Fruit fly (Drosophila melanogaster): ENCODE results near the gene CG15550.

The CG15550 gene

DNA sequence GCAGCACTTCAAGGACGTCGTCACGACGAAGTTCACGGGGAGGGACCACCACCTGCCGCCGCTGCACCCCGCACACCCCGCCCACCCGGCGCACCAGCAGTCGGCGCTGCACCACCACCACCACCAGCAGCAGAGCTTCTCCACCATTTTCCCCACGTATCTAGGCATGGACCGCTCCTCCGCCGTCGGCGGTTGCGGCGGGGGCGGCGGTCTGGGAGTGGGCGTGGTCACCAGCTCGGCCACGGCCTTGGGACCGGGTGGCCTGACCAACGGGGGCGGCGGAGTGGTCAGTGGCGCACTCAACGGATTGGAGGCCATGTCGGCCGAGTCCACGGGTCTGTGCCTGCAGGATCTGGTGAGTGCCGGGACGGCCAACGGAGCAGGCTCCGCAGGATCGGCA lies 20.9 kb downstream of the CG15550 start:
- TF ChIP-seq ttk (optimal IDR thresholded peaks at IDR 0.05) (no peak), h (optimal IDR thresholded peaks at IDR 0.05) (no peak), insv (optimal IDR thresholded peaks at IDR 0.05) (no peak), Sin3A (optimal IDR thresholded peaks at IDR 0.05) (no peak), psq (optimal IDR thresholded peaks at IDR 0.05) (no peak), Myc (optimal IDR thresholded peaks at IDR 0.05) (no peak)

- no peak for TF ChIP-seq Myc (optimal IDR thresholded peaks at IDR 0.05)
- no peak for TF ChIP-seq ttk (optimal IDR thresholded peaks at IDR 0.05)
- TF ChIP-seq psq (optimal IDR thresholded peaks at IDR 0.05), result no peak
- TF ChIP-seq insv (optimal IDR thresholded peaks at IDR 0.05), result no peak
- TF ChIP-seq Sin3A (optimal IDR thresholded peaks at IDR 0.05), result no peak
- no peak for TF ChIP-seq h (optimal IDR thresholded peaks at IDR 0.05)
These were observed 21.7 kb downstream of the CG15550 start for dm6 chr3R:30915235-30915634.

dm6 chr3R:30913704-30914103 lies 23.2 kb downstream of the CG15550 start:
- TF ChIP-seq ttk (optimal IDR thresholded peaks at IDR 0.05) (no peak), insv (optimal IDR thresholded peaks at IDR 0.05) (no peak), h (optimal IDR thresholded peaks at IDR 0.05) (no peak), Myc (optimal IDR thresholded peaks at IDR 0.05) (no peak), psq (optimal IDR thresholded peaks at IDR 0.05) (no peak), Sin3A (optimal IDR thresholded peaks at IDR 0.05) (no peak)

DNA sequence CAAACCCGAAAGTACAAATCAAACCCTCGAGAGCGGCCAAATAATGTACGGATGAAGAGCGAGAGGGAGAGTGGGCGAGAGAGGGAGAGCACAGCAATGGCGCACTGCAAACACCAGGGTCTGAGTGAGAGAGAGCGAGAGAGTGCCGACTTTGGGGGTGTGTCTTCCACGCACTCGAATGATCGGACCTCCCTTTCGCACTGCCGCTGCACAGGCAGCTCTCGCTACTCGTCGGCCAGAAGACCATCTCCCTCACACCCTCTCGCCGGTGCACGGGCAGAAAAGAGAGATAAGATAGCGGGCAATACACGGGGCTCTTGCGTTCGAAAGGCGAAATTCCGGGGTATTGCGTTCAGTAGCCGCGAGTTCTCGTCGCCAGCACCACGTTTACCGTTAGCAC lies 24.5 kb downstream of the CG15550 start, which contains the start of gene Ptx1:
Gene Ptx1 (plus strand): TSS at position 353 of the 400 bp plus-strand sequence.
- TF ChIP-seq psq (optimal IDR thresholded peaks at IDR 0.05) (no peak), h (optimal IDR thresholded peaks at IDR 0.05) (no peak), Myc (optimal IDR thresholded peaks at IDR 0.05) (no peak)

DNA sequence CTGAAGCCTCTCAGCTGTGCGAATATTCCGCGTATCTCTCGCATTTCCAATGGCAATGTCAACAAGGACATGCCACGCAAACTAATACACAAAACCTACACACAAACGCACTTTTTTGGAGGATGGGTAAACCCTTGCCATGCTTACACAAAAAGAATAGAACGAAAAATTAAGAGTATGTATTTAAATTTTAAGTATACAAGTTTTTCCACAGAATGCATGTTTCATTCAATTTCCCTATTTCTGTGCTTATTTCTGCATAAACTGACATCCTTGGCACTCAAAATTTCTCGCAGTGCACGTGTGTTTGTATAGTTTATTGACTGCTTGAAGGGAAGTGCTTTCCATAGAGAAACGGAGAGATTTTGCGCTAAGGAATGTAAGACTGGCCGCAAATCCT lies 27.1 kb downstream of the CG15550 start:
- TF ChIP-seq h (optimal IDR thresholded peaks at IDR 0.05) (no peak), insv (optimal IDR thresholded peaks at IDR 0.05) (no peak), Sin3A (optimal IDR thresholded peaks at IDR 0.05) (no peak), ttk (optimal IDR thresholded peaks at IDR 0.05) (no peak), Myc (optimal IDR thresholded peaks at IDR 0.05) (no peak), psq (optimal IDR thresholded peaks at IDR 0.05) (no peak)

DNA sequence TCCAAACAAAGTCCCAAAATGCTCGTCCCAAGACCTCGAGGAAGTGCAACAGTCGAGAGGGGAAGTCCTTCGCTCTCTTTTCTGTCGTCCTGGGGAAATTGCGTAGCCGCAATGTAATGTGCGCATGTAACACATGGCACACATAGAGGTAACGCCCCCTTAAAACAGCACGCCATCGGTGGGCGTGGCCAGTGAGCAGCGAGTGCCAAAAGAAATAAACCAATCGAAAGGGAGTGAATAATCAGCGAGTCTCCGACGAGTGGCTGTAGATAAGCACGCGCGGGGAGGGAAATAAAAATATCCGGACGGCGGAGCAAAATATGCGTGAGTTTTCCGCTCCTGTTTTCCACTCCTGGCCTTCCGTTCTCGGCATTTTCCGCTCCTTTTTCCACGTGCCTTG lies 27.9 kb downstream of the CG15550 start:
- no peak for TF ChIP-seq h (optimal IDR thresholded peaks at IDR 0.05)
- TF ChIP-seq insv (optimal IDR thresholded peaks at IDR 0.05), result no peak
- TF ChIP-seq Sin3A (optimal IDR thresholded peaks at IDR 0.05), result no peak
- TF ChIP-seq Myc (optimal IDR thresholded peaks at IDR 0.05), result no peak
- no peak for TF ChIP-seq ttk (optimal IDR thresholded peaks at IDR 0.05)
- TF ChIP-seq psq (optimal IDR thresholded peaks at IDR 0.05), result no peak

- no peak for TF ChIP-seq ttk (optimal IDR thresholded peaks at IDR 0.05)
- TF ChIP-seq Myc (optimal IDR thresholded peaks at IDR 0.05), result no peak
- no peak for TF ChIP-seq Sin3A (optimal IDR thresholded peaks at IDR 0.05)
- no peak for TF ChIP-seq insv (optimal IDR thresholded peaks at IDR 0.05)
- no peak for TF ChIP-seq psq (optimal IDR thresholded peaks at IDR 0.05)
- no peak for TF ChIP-seq h (optimal IDR thresholded peaks at IDR 0.05)
These were observed 32.9 kb downstream of the CG15550 start for dm6 chr3R:30903994-30904393.

DNA sequence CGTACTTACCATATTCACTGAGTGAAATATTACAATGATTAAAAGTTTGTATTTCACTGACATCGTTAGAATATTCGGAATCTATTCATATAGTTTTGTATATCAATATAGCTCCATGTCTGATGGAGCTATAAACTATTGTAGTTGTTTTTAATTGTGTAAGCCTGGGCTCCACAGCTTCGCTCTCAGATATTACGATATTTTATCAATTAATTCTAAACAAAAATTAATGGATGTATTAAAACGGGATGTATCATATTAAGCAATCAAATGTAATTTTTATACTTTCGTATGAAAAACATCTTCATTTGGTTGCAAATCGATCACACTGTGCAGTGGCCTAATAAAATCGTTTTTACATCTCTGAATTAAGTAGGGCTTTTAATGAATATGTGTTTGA lies 34.8 kb downstream of the CG15550 start, which contains the start of gene CG33483:
Gene CG33483 (minus strand): TSS at position 101 of the 400 bp plus-strand sequence.
- TF ChIP-seq psq (optimal IDR thresholded peaks at IDR 0.05) (no peak), h (optimal IDR thresholded peaks at IDR 0.05) (no peak), insv (optimal IDR thresholded peaks at IDR 0.05) (no peak), Myc (optimal IDR thresholded peaks at IDR 0.05) (no peak), ttk (optimal IDR thresholded peaks at IDR 0.05) (no peak), Sin3A (optimal IDR thresholded peaks at IDR 0.05) (no peak)

DNA sequence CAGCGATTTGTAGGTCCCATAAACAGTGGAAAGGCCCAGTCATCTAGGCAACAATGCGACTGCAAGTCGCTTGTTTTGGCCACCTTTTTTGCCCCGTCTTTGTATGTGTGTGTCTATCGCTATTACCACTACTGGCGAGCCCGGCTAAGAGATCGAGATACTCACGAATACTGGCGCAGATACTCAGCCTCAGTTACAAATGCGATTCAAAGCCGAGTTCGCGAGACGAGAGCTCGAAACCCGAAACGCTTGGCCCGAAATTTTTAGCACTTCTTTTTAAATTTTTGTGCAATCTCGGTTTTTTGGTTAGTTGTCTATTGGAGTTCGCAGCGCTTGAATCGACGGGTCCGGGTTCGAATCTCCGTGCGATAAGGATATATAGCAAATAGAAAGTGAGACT lies 43.2 kb downstream of the CG15550 start, which contains the start of gene Cyp4c3:
Gene Cyp4c3 (plus strand): TSS at position 301 of the 400 bp plus-strand sequence.
- no peak for TF ChIP-seq h (optimal IDR thresholded peaks at IDR 0.05)
- TF ChIP-seq ttk (optimal IDR thresholded peaks at IDR 0.05), result no peak
- TF ChIP-seq Myc (optimal IDR thresholded peaks at IDR 0.05), result no peak
- TF ChIP-seq Sin3A (optimal IDR thresholded peaks at IDR 0.05), result no peak
- no peak for TF ChIP-seq psq (optimal IDR thresholded peaks at IDR 0.05)
- no peak for TF ChIP-seq insv (optimal IDR thresholded peaks at IDR 0.05)

dm6 chr3R:30890045-30890444 lies 46.9 kb downstream of the CG15550 start:
- no peak for TF ChIP-seq Sin3A (optimal IDR thresholded peaks at IDR 0.05)
- no peak for TF ChIP-seq h (optimal IDR thresholded peaks at IDR 0.05)
- TF ChIP-seq ttk (optimal IDR thresholded peaks at IDR 0.05), result no peak
- TF ChIP-seq psq (optimal IDR thresholded peaks at IDR 0.05), result no peak
- no peak for TF ChIP-seq insv (optimal IDR thresholded peaks at IDR 0.05)
- no peak for TF ChIP-seq Myc (optimal IDR thresholded peaks at IDR 0.05)

dm6 chr3R:30888550-30889259 lies 48.2 kb downstream of the CG15550 start, which contains the start of gene Sap-r:
Gene Sap-r (minus strand): TSS chr3R:30889062.
- TF ChIP-seq ttk (optimal IDR thresholded peaks at IDR 0.05), result no peak
- TF ChIP-seq Myc (optimal IDR thresholded peaks at IDR 0.05), result no peak
- TF ChIP-seq h (optimal IDR thresholded peaks at IDR 0.05), result no peak
- no peak for TF ChIP-seq psq (optimal IDR thresholded peaks at IDR 0.05)
- no peak for TF ChIP-seq Sin3A (optimal IDR thresholded peaks at IDR 0.05)
- no peak for TF ChIP-seq insv (optimal IDR thresholded peaks at IDR 0.05)

DNA sequence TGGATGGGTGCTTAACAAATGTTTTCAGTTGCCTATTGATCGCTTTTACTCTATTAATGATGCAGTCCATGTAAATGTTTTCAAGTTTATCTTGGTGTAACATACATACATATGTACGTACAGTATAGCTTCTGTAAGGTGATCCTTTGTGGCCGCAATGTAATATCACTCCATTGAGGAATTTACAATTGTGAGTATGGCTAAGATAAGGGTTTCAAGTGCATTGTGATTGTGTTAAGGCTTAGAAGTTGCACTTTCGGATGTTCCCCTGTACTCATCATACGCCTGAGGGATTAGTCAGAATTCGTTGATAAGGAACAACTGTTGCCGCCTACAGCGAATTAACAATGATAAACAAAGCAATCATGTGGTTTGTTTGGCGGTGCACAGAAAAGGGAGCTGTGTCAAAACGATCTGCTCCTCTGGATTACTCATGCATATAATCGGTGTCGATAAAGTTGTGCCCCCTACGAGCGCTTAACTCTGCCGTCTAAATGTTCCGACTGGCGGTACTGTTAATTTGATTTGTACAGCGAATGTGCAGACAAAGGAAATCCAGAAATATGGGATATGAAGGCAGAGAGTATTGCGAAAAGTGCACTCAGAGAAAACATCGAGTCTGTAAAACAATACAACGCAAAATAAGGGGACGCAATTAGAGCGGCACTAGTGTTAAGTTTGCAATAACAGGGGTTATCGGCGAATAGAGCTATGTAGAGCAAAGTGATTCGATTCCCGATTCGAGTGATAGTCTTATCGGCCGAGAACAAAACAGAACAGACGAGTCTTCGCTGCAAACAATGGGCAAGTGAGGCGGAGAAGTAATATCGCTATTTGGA lies 49.0 kb downstream of the CG15550 start:
- no peak for TF ChIP-seq Myc (optimal IDR thresholded peaks at IDR 0.05)
- no peak for TF ChIP-seq h (optimal IDR thresholded peaks at IDR 0.05)
- no peak for TF ChIP-seq ttk (optimal IDR thresholded peaks at IDR 0.05)
- no peak for TF ChIP-seq psq (optimal IDR thresholded peaks at IDR 0.05)
